Worm (Caenorhabditis elegans): ENCODE measurements around the gene josd-1.
"Not testable (repeated sequence)": the region's sequence is repeated elsewhere in the genome, so short reads cannot be mapped to it uniquely, and the experiment has no call there.

josd-1 gene

DNA sequence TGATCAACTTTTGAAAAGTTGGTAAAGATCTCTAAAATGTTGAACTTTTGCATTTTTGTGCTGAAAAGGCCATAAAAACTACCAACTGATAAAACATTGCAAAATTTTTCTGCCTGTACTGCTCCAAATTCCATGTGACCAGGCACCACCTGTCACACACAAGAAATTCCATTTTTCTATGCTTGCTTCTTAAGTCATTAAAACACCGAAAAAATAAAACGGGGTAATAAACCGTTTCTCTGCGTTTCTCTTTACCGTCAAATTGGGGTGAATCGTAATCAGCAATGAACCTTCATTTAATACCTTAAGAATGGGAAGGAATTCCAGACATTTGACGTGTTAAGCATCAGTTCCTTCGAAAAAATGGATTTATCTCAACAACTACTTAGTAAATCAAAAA lies 33.8 kb downstream of the josd-1 start:
- no peak for TF ChIP-seq flt-1 (GFP tag; IDR thresholded peaks at IDR 0.05)

DNA sequence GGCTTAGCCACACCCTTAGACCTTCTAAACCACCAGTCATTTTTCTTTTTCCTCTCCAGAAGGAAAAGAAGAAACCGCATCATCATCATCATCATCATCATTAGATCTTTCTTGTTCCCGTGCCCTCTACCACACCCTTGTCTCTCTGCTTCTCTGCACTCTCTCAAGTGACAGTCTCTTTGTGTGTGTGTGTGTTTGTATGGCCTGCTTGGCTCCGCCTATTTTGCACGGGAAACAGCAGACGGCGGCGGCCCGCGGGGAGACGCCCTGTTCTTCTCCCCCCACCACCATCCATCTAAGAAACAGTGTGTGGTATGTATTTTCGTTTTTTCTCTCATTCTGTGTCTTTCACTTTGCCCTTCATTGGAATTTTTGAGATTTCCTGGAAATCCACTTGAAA lies 35.4 kb downstream of the josd-1 start:
- TF ChIP-seq tab-1 (GFP tag; IDR thresholded peaks at IDR 0.05), result no peak
- no peak for TF ChIP-seq ztf-23 (GFP tag; IDR thresholded peaks at IDR 0.05)
- TF ChIP-seq flt-1 (GFP tag; IDR thresholded peaks at IDR 0.05), result no peak
- TF ChIP-seq klf-2 (GFP tag; conservative IDR thresholded peaks at IDR 0.05), result no peak
- no peak for TF ChIP-seq med-1 (GFP tag; optimal IDR thresholded peaks at IDR 0.05; ENCODE audit: insufficient read depth)
- no peak for TF ChIP-seq T22C8.4 (GFP tag; IDR thresholded peaks at IDR 0.05)
- TF ChIP-seq ztf-29 (GFP tag; IDR thresholded peaks at IDR 0.05), result no peak
- TF ChIP-seq ref-1 (GFP tag; conservative IDR thresholded peaks at IDR 0.05), result no peak
- TF ChIP-seq cog-1 (tag; optimal IDR thresholded peaks at IDR 0.05), result no peak

DNA sequence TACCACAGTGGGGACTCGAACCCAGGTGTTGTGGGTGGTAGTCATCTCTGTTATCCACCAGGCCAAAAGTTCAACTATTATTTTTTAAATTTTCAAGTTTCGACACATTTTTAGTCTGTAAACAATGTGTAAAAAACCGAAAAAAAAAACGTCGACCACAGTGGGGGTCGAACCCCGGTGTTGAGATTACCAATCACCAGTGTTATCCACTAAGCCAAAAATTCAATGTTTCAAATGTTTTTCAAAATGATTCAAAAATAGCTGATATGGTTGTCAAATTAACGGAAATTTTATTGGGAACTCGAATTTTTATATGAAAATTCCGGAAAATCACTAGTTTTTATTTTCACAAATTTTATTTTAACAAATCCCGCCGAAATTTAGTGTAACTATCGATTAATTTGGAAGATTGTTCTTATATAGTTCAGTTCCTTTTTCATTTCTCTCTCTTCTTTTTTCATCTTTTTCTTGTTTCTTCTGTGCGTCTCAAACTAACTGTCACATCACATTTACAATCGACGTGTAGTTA lies 36.7 kb downstream of the josd-1 start:
- TF ChIP-seq ztf-29 (GFP tag; IDR thresholded peaks at IDR 0.05), result no peak
- TF ChIP-seq ref-1 (GFP tag; conservative IDR thresholded peaks at IDR 0.05), result no peak
- TF ChIP-seq T22C8.4 (GFP tag; IDR thresholded peaks at IDR 0.05), result no peak
- TF ChIP-seq cog-1 (tag; optimal IDR thresholded peaks at IDR 0.05), result no peak
- no peak for TF ChIP-seq ztf-23 (GFP tag; IDR thresholded peaks at IDR 0.05)
- no peak for TF ChIP-seq flt-1 (GFP tag; IDR thresholded peaks at IDR 0.05)
- TF ChIP-seq med-1 (GFP tag; optimal IDR thresholded peaks at IDR 0.05; ENCODE audit: insufficient read depth), result no peak
- no peak for TF ChIP-seq klf-2 (GFP tag; conservative IDR thresholded peaks at IDR 0.05)
- no peak for TF ChIP-seq tab-1 (GFP tag; IDR thresholded peaks at IDR 0.05)

DNA sequence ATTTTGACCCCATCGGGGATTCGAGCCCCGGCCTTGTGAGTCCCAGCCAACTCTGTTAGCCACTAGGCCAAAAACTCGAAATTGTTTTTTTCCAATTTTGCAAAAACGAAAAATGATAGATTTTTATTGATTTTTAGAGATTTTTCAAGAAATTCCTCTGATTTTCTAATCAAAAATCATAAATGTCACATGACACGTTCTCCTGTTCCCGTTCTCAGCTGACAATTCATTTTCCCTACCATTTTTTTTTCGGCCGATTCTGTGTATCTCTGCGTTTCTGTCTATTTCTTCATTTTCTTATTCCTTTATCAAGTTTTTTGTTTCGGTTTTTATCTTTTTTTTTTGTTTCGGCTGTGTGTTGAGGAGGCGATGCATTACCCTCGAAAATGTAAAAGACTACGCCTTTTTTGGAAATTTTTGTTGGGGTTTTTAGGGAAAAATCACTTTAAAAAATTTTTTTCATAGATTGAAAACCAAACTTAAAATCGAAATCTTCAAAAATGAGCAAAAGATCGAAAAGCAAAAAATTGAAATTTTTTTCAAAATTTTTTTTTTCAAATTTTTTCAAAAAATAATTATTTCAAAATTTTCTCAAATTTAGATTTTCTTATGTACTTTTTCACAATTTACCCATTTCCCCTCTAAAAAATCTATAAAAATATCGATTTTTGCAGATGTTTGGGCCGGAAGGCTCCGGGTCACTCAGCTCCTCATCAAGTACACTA lies 37.9 kb downstream of the josd-1 start, which contains the start of gene klf-1:
TSS of gene klf-1 (plus strand) at position 675 of the 725 bp plus-strand sequence.
- TF ChIP-seq tab-1 (GFP tag; IDR thresholded peaks at IDR 0.05) (no peak), cog-1 (tag; optimal IDR thresholded peaks at IDR 0.05) (no peak), ref-1 (GFP tag; conservative IDR thresholded peaks at IDR 0.05) (no peak), flt-1 (GFP tag; IDR thresholded peaks at IDR 0.05) (no peak), ztf-23 (GFP tag; IDR thresholded peaks at IDR 0.05) (no peak), med-1 (GFP tag; optimal IDR thresholded peaks at IDR 0.05; ENCODE audit: insufficient read depth) (no peak), ztf-29 (GFP tag; IDR thresholded peaks at IDR 0.05) (no peak)

DNA sequence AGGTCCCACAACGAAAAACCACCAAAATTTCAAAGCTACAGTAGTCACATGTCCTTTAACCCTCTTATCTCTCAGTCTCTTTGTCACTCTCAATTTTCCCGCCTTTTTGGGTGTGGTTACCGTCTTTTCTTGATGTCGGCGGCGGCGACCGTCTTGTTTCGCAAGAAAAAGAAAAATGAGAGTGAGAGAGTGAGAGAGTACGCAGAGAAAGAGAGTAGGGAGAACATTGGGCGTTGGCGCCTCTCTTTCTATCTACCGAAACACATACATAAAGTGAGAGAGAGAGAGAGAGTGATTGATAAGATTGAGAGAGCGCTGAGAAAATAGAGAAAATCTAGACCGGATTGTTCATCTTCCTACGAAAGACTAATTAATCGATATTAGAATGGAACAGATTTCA lies 39.5 kb downstream of the josd-1 start:
- TF ChIP-seq tab-1 (GFP tag; IDR thresholded peaks at IDR 0.05) (no peak), med-1 (GFP tag; optimal IDR thresholded peaks at IDR 0.05; ENCODE audit: insufficient read depth) (no peak), ztf-23 (GFP tag; IDR thresholded peaks at IDR 0.05) (no peak), ztf-29 (GFP tag; IDR thresholded peaks at IDR 0.05) (no peak), cog-1 (tag; optimal IDR thresholded peaks at IDR 0.05) (no peak), ref-1 (GFP tag; conservative IDR thresholded peaks at IDR 0.05) (no peak), klf-2 (GFP tag; conservative IDR thresholded peaks at IDR 0.05) (no peak), flt-1 (GFP tag; IDR thresholded peaks at IDR 0.05) (no peak), T22C8.4 (GFP tag; IDR thresholded peaks at IDR 0.05) (no peak)

DNA sequence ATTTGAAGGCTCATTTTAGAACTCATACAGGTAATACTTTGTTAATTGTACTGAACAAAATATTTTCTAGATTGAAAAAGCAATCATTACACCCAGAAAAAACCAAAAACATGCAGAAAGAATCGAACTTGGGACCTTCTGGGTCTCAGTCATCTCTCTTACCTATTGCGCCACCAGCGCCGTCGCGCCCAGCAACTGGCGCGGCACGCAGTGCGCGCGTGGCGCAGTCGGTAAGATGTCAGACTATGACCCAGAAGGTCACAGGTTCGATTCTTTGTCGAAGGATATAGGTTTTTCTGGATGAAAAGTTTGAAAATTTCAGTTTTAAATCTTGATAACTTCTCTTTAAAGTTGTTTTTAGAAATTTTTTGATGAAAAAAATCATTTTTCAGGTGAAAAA lies 43.3 kb downstream of the josd-1 start:
- TF ChIP-seq ref-1 (GFP tag; conservative IDR thresholded peaks at IDR 0.05), result no peak
- TF ChIP-seq ztf-23 (GFP tag; IDR thresholded peaks at IDR 0.05), result no peak
- no peak for TF ChIP-seq flt-1 (GFP tag; IDR thresholded peaks at IDR 0.05)
- TF ChIP-seq tab-1 (GFP tag; IDR thresholded peaks at IDR 0.05), result no peak
- TF ChIP-seq ztf-29 (GFP tag; IDR thresholded peaks at IDR 0.05), result no peak
- no peak for TF ChIP-seq med-1 (GFP tag; optimal IDR thresholded peaks at IDR 0.05; ENCODE audit: insufficient read depth)
- TF ChIP-seq klf-2 (GFP tag; conservative IDR thresholded peaks at IDR 0.05), result no peak
- TF ChIP-seq T22C8.4 (GFP tag; IDR thresholded peaks at IDR 0.05), result no peak
- no peak for TF ChIP-seq cog-1 (tag; optimal IDR thresholded peaks at IDR 0.05)

DNA sequence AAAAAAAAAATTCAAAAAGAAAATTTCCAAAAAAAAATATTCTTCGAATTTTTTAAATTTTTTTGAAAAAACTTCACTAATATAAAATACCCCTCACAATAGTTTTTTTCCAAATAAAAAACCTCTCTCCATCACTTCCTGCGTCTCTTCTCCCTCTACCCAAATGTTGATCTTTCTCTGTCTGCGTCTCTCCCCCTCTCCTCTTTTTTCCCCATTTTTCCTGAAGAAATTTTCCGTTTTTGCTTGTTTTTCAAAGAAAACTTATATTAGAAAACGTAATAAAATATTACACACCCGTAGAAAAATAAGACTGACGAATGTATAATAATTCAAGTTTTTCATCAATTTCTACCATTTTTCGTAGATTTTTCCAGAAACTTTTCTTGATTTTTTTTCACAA lies 44.7 kb downstream of the josd-1 start:
- no peak for TF ChIP-seq T22C8.4 (GFP tag; IDR thresholded peaks at IDR 0.05)
- TF ChIP-seq tab-1 (GFP tag; IDR thresholded peaks at IDR 0.05), result no peak
- TF ChIP-seq ztf-23 (GFP tag; IDR thresholded peaks at IDR 0.05), result no peak
- TF ChIP-seq flt-1 (GFP tag; IDR thresholded peaks at IDR 0.05), result no peak
- no peak for TF ChIP-seq ztf-29 (GFP tag; IDR thresholded peaks at IDR 0.05)
- no peak for TF ChIP-seq med-1 (GFP tag; optimal IDR thresholded peaks at IDR 0.05; ENCODE audit: insufficient read depth)
- TF ChIP-seq klf-2 (GFP tag; conservative IDR thresholded peaks at IDR 0.05), result no peak
- no peak for TF ChIP-seq cog-1 (tag; optimal IDR thresholded peaks at IDR 0.05)
- no peak for TF ChIP-seq ref-1 (GFP tag; conservative IDR thresholded peaks at IDR 0.05)

DNA sequence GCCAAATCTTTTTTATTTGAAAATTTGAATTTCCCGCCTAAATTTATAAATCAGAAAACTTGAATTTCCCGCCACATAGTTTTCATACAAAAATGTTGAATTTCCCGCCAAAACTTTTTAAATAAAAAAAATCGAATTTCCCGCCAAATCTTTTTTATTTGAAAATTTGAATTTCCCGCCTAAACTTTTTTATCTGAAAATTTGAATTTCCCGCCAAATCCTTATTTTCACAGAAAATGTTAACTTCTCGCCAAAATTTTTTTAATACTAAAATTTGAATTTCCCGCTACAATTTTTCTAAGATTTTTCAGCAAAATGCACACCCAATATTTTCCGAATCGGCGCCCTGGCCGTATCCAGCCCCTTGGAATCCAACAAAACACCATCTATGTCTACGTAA lies 45.5 kb downstream of the josd-1 start, which contains the start of gene F56F11.2:
TSS of gene F56F11.2 (plus strand) at position 301 of the 400 bp plus-strand sequence.
- TF ChIP-seq ref-1 (GFP tag; conservative IDR thresholded peaks at IDR 0.05); flt-1 (GFP tag; IDR thresholded peaks at IDR 0.05); klf-2 (GFP tag; conservative IDR thresholded peaks at IDR 0.05): not testable (repeated sequence)

Data from whole organism, midembryonic.